Worm (Caenorhabditis elegans) whole organism, L4 larva: ENCODE results near the gene T09F5.1.

ENCODE experiments used
- D1046.2 ChIP-seq: fragments of 200-800 bp; sonication (Bioruptor generic); IDR thresholded peaks from 2 replicates; pipeline ENCODE4 v1.3.6; 2022; ENCODE audit warnings: missing genetic modification characterization, missing compliant biosample characterization
- F37D6.2 ChIP-seq: sonication (generic microtip); optimal IDR thresholded peaks from 2 replicates; lab custom pipeline; 2016; ENCODE audit warnings: mild to moderate bottlenecking, missing genetic modification characterization, missing compliant biosample characterization
- F49E8.2 ChIP-seq: sonication (generic microtip); optimal IDR thresholded peaks from 2 replicates; lab custom pipeline; 2016; ENCODE audit warnings: missing compliant biosample characterization, mild to moderate bottlenecking, missing genetic modification characterization, borderline replicate concordance
- T20F7.1 ChIP-seq: fragments of 200-800 bp; sonication (Bioruptor generic); optimal IDR thresholded peaks from 2 replicates; lab custom pipeline; 2018; ENCODE audit warnings: mild to moderate bottlenecking, missing genetic modification characterization, missing compliant biosample characterization
- Y105C5A.15 ChIP-seq: fragments of 200-800 bp; sonication (Bioruptor generic); IDR thresholded peaks from 2 replicates; pipeline ENCODE4 v1.3.6; 2022; ENCODE audit warnings: missing genetic modification characterization, missing compliant biosample characterization
- Y5F2A.4 ChIP-seq: fragments of 200-800 bp; sonication (Bioruptor generic); optimal IDR thresholded peaks from 2 replicates; lab custom pipeline; 2018; ENCODE audit warnings: mild to moderate bottlenecking, missing genetic modification characterization, missing compliant biosample characterization
- aly-2 ChIP-seq: sonication (generic microtip); optimal IDR thresholded peaks from 2 replicates; lab custom pipeline; 2018; ENCODE audit warnings: missing biosample characterization, missing genetic modification characterization
- attf-4 ChIP-seq: sonication (generic microtip); optimal IDR thresholded peaks from 3 replicates; lab custom pipeline; 2017; ENCODE audit warnings: missing biosample characterization, missing genetic modification characterization
- ceh-62 ChIP-seq: sonication (generic microtip); optimal IDR thresholded peaks from 2 replicates; lab custom pipeline; 2017; ENCODE audit warnings: missing biosample characterization, missing genetic modification characterization
- ceh-82 ChIP-seq: sonication (generic microtip); optimal IDR thresholded peaks from 2 replicates; lab custom pipeline; 2017; ENCODE audit warnings: missing biosample characterization, missing genetic modification characterization
- ces-1 ChIP-seq: fragments of 150-350 bp; sonication (generic microtip); optimal IDR thresholded peaks from 4 replicates; lab custom pipeline; 2014; ENCODE audit warnings: missing biosample characterization, missing genetic modification reagents, missing genetic modification characterization
- cey-2 ChIP-seq: sonication (generic microtip); optimal IDR thresholded peaks from 3 replicates; lab custom pipeline; 2017; ENCODE audit warnings: missing genetic modification characterization, mild to moderate bottlenecking, missing compliant biosample characterization, antibody characterized with exemption, borderline replicate concordance; ENCODE audit not compliant: insufficient read depth
- daf-12 ChIP-seq: fragments of 150-350 bp; optimal IDR thresholded peaks from 2 replicates; lab custom pipeline; 2014; ENCODE audit warnings: missing biosample characterization, missing genetic modification reagents, missing genetic modification characterization
- daf-16 ChIP-seq, 3 experiments: sonication (generic microtip); optimal IDR thresholded peaks; 2 replicates each; lab custom pipeline; 2016 to 2017; ENCODE audit warnings: missing genetic modification characterization in 3 of 3, missing genetic modification reagents in 3 of 3, mild to moderate bottlenecking in 2 of 3, missing compliant biosample characterization in 2 of 3, missing biosample characterization in 1 of 3, moderate library complexity in 1 of 3
- dmd-6 ChIP-seq: fragments of 200-800 bp; sonication (Bioruptor generic); IDR thresholded peaks from 2 replicates; pipeline ENCODE4 v1.3.6; 2022; ENCODE audit warnings: missing genetic modification reagents, missing genetic modification characterization, missing compliant biosample characterization
- dmd-8 ChIP-seq: fragments of 200-800 bp; sonication (Bioruptor generic); IDR thresholded peaks from 2 replicates; pipeline ENCODE4 v1.3.6; 2022; ENCODE audit warnings: missing genetic modification characterization, missing compliant biosample characterization
- dmd-9 ChIP-seq: fragments of 200-800 bp; sonication (Bioruptor generic); IDR thresholded peaks from 2 replicates; pipeline ENCODE4 v1.3.6; 2022; ENCODE audit warnings: missing genetic modification reagents, missing genetic modification characterization, missing compliant biosample characterization
- dve-1 ChIP-seq: sonication (generic microtip); optimal IDR thresholded peaks from 2 replicates; lab custom pipeline; 2017; ENCODE audit warnings: antibody characterized with exemption, mild to moderate bottlenecking, missing genetic modification characterization, missing compliant biosample characterization; ENCODE audit not compliant: insufficient read depth
- egl-43 ChIP-seq: fragments of 200-800 bp; sonication (Bioruptor generic); IDR thresholded peaks from 2 replicates; pipeline ENCODE4 v1.3.6; 2022; ENCODE audit warnings: missing genetic modification reagents, missing genetic modification characterization, missing compliant biosample characterization
- gei-8 ChIP-seq: fragments of 200-800 bp; sonication (Bioruptor generic); optimal IDR thresholded peaks from 2 replicates; lab custom pipeline; 2018; ENCODE audit warnings: mild to moderate bottlenecking, missing genetic modification characterization, missing compliant biosample characterization
- hif-1 ChIP-seq, 2 experiments: sonication (generic microtip); optimal IDR thresholded peaks; 2 replicates each; lab custom pipeline; 2016 to 2017; ENCODE audit warnings: missing compliant biosample characterization in 2 of 2, missing genetic modification characterization in 2 of 2, missing genetic modification reagents in 2 of 2, missing genotype in 2 of 2, mild to moderate bottlenecking in 1 of 2
- hlh-11 ChIP-seq: fragments of 200-800 bp; sonication (Bioruptor generic); optimal IDR thresholded peaks from 2 replicates; lab custom pipeline; 2018; ENCODE audit warnings: mild to moderate bottlenecking, missing genetic modification characterization, missing compliant biosample characterization
- jun-1 ChIP-seq: fragments of 150-350 bp; optimal IDR thresholded peaks from 2 replicates; lab custom pipeline; 2014; ENCODE audit warnings: missing biosample characterization, missing genetic modification reagents, missing genetic modification characterization
- lin-29 ChIP-seq: fragments of 200-800 bp; sonication (Bioruptor generic); IDR thresholded peaks from 2 replicates; pipeline ENCODE4 v1.3.6; 2022; ENCODE audit warnings: missing genetic modification reagents, missing genetic modification characterization, missing compliant biosample characterization
- lsy-2 ChIP-seq, 2 experiments: fragments of 150-350 bp in 1 of 2; sonication (generic microtip) in 1 of 2; optimal IDR thresholded peaks; 2 replicates each; lab custom pipeline; 2014 to 2017; ENCODE audit warnings: missing biosample characterization in 2 of 2, missing genetic modification characterization in 2 of 2
- madf-9 ChIP-seq: fragments of 200-800 bp; sonication (Bioruptor generic); conservative IDR thresholded peaks from 2 replicates; pipeline ENCODE4 v1.3.6; 2022; ENCODE audit warnings: missing genetic modification reagents, missing genetic modification characterization, missing compliant biosample characterization
- mxl-3 ChIP-seq: fragments of 200-800 bp; sonication (Bioruptor generic); optimal IDR thresholded peaks from 2 replicates; lab custom pipeline; 2018; ENCODE audit warnings: mild to moderate bottlenecking, missing genetic modification characterization, missing compliant biosample characterization
- nhr-10 ChIP-seq: fragments of 150-350 bp; optimal IDR thresholded peaks from 2 replicates; lab custom pipeline; 2014; ENCODE audit warnings: missing biosample characterization, missing genetic modification characterization
- nhr-11 ChIP-seq: fragments of 150-350 bp; optimal IDR thresholded peaks from 2 replicates; lab custom pipeline; 2014; ENCODE audit warnings: missing biosample characterization, missing genetic modification characterization
- nhr-25 ChIP-seq: sonication (generic microtip); optimal IDR thresholded peaks from 2 replicates; lab custom pipeline; 2017; ENCODE audit warnings: missing genetic modification characterization, mild to moderate bottlenecking, missing compliant biosample characterization, antibody characterized with exemption, moderate library complexity, borderline replicate concordance; ENCODE audit not compliant: insufficient read depth
- nhr-28 ChIP-seq: fragments of 150-350 bp; optimal IDR thresholded peaks from 2 replicates; lab custom pipeline; 2014; ENCODE audit warnings: missing biosample characterization, missing genetic modification characterization
- nhr-41 ChIP-seq: fragments of 200-800 bp; sonication (Bioruptor generic); IDR thresholded peaks from 2 replicates; pipeline ENCODE4 v1.3.6; 2022; ENCODE audit warnings: missing genetic modification reagents, missing genetic modification characterization, missing compliant biosample characterization
- nhr-6 ChIP-seq: fragments of 150-350 bp; optimal IDR thresholded peaks from 2 replicates; lab custom pipeline; 2014; ENCODE audit warnings: missing biosample characterization, missing genetic modification characterization
- nhr-77 ChIP-seq: fragments of 150-350 bp; optimal IDR thresholded peaks from 2 replicates; lab custom pipeline; 2014; ENCODE audit warnings: missing biosample characterization, missing genetic modification characterization
- pha-4 ChIP-seq, 2 experiments: fragments of 150-350 bp in 1 of 2; fragments of 200-800 bp in 1 of 2; sonication (Bioruptor generic) in 1 of 2; IDR thresholded peaks in 1 of 2; optimal IDR thresholded peaks in 1 of 2; 2 replicates each; pipeline versions ENCODE4 v1.3.6 to Lab custom; 2014 to 2022; ENCODE audit warnings: missing genetic modification characterization in 2 of 2, missing genetic modification reagents in 2 of 2, missing biosample characterization in 1 of 2, missing compliant biosample characterization in 1 of 2
- php-3 ChIP-seq: fragments of 200-800 bp; sonication (Bioruptor generic); IDR thresholded peaks from 2 replicates; pipeline ENCODE4 v1.3.6; 2022; ENCODE audit warnings: missing genetic modification reagents, missing genetic modification characterization, missing compliant biosample characterization
- sdz-12 ChIP-seq: fragments of 200-800 bp; sonication (Bioruptor generic); optimal IDR thresholded peaks from 2 replicates; lab custom pipeline; 2018; ENCODE audit warnings: mild to moderate bottlenecking, missing genetic modification characterization, missing compliant biosample characterization
- set-16 ChIP-seq: fragments of 200-800 bp; sonication (Bioruptor generic); IDR thresholded peaks from 2 replicates; pipeline ENCODE4 v1.3.6; 2022; ENCODE audit warnings: missing genetic modification reagents, missing genetic modification characterization, missing compliant biosample characterization
- skn-1 ChIP-seq: fragments of 150-350 bp; optimal IDR thresholded peaks from 2 replicates; lab custom pipeline; 2014; ENCODE audit warnings: missing biosample characterization, missing genetic modification characterization
- snpc-4 ChIP-seq: fragments of 150-350 bp; optimal IDR thresholded peaks from 2 replicates; lab custom pipeline; 2014; ENCODE audit warnings: missing biosample characterization, missing genetic modification characterization
- spr-3 ChIP-seq: fragments of 200-800 bp; sonication (Bioruptor generic); optimal IDR thresholded peaks from 2 replicates; lab custom pipeline; 2018; ENCODE audit warnings: mild to moderate bottlenecking, missing genetic modification characterization, missing compliant biosample characterization
- ztf-11 ChIP-seq: fragments of 150-350 bp; optimal IDR thresholded peaks from 2 replicates; lab custom pipeline; 2014; ENCODE audit warnings: missing biosample characterization, missing genetic modification characterization
- ztf-7 ChIP-seq: fragments of 150-350 bp; optimal IDR thresholded peaks from 2 replicates; lab custom pipeline; 2014; ENCODE audit warnings: missing biosample characterization, missing genetic modification characterization

Gene T09F5.1

DNA sequence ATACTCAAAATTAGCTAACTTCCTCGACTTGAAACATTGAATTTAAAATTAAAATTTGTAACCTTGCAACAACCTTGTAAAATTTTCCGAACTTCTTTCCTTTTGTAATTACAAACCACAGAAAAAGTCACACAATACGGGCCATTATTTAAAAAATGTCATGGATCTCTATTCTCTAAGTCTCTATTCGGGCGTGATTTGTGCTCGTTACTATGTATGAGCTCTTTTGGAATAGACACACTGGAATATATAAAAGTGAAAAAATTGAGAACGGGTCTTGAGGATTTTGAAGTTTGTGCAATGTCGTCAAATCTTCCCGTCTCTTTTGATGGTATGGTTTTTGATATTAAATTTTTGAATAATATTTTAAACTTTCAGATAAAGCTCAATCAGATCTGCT lies 20.9 kb upstream of the T09F5.1 start, which contains the start of gene srr-7:
TSS of gene srr-7 (plus strand) at position 301 of the 400 bp plus-strand sequence.
- no peak for TF ChIP-seq jun-1 (tag; lab: Kevin White, UChicago)
- TF ChIP-seq dve-1 (tag; lab: Kevin White, UChicago): no peak
- TF ChIP-seq ceh-82 (tag; lab: Kevin White, UChicago): no peak
- TF ChIP-seq madf-9: no peak
- TF ChIP-seq sdz-12 (GFP tag; lab: Kevin White, UChicago): no peak
- TF ChIP-seq egl-43 (GFP tag; lab: Robert Waterston, UW): no peak
- no peak for TF ChIP-seq pha-4 (GFP tag; IDR thresholded peaks at IDR 0.05; lab: Robert Waterston, UW)
- no peak for TF ChIP-seq pha-4 (tag; optimal IDR thresholded peaks at IDR 0.05; lab: Kevin White, UChicago)
- no peak for TF ChIP-seq snpc-4 (tag; lab: Kevin White, UChicago)
- TF ChIP-seq nhr-41 (GFP tag; lab: Robert Waterston, UW): no peak
- TF ChIP-seq set-16 (GFP tag; lab: Robert Waterston, UW): no peak
- TF ChIP-seq ztf-11 (tag; lab: Kevin White, UChicago): no peak
- no peak for TF ChIP-seq Y105C5A.15 (GFP tag; lab: Robert Waterston, UW)
- TF ChIP-seq F49E8.2: no peak
- TF ChIP-seq cey-2 (tag; lab: Kevin White, UChicago): no peak
- no peak for TF ChIP-seq nhr-11 (tag; lab: Kevin White, UChicago)
- TF ChIP-seq lin-29 (GFP tag; lab: Robert Waterston, UW): no peak
- no peak for TF ChIP-seq T20F7.1 (GFP tag; lab: Kevin White, UChicago)

DNA sequence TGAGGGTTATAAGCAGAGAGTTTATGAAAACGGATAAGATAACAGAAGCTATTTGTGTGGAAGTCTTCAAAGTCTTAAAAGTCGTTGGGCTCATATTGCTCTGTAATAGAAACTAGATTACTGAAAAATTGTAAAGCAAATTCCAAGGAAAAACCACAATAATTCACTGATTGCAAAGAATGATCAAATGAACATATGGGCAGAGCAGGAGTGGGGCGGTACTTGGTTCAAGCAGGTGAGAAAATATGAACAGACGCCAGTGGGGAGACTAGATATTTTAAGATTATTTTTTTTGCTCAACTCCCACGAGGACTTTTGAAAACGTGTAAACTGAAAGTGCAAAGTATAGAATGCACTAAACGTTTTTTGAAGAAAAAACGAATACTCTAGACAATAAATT lies 16.5 kb upstream of the T09F5.1 start, which contains the start of gene str-171:
TSS of gene str-171 (minus strand) at position 101 of the 400 bp plus-strand sequence.
- TF ChIP-seq gei-8 (GFP tag; lab: Kevin White, UChicago): no peak
- TF ChIP-seq dmd-8 (GFP tag; lab: Robert Waterston, UW): no peak
- no peak for TF ChIP-seq aly-2 (tag; lab: Kevin White, UChicago)
- TF ChIP-seq cey-2 (tag; lab: Kevin White, UChicago): no peak
- TF ChIP-seq D1046.2 (GFP tag; lab: Robert Waterston, UW): no peak
- no peak for TF ChIP-seq pha-4 (GFP tag; IDR thresholded peaks at IDR 0.05; lab: Robert Waterston, UW)
- TF ChIP-seq pha-4 (tag; optimal IDR thresholded peaks at IDR 0.05; lab: Kevin White, UChicago): no peak

ce11 chrV:15133812-15134211 lies 15.1 kb upstream of the T09F5.1 start:
- TF ChIP-seq dmd-6 (peak; percentile 16; the same call in 1 of the 2 replicates), nhr-28 (peak; percentile 36), ztf-7 (tag; lab: Kevin White, UChicago) (no peak), nhr-6 (peak; percentile 8), daf-16 (GFP tag; optimal IDR thresholded peaks at IDR 0.05; lab: Kevin White, UChicago) (no peak), daf-16 (tag; optimal IDR thresholded peaks at IDR 0.05; lab: Kevin White, UChicago) (peak; percentile 25)

DNA sequence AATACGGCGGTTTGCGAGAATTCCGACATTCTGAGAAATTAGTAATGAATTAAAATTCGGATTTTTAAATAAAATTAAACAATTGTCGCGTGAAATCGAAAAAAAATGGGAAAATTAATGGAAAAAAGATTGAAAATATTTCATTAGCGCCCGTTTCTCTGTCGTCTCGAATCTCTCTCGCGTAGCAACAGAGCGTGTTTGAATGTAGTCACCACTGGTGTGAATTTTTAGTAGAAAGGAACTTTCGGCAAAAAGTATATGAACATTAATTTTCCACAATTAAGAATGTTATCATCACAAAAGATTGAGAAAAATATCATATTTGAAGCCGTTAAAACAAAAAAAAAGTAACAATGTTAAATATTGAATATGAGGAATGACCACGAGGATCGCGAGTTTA lies 12.1 kb upstream of the T09F5.1 start, which contains the start of gene aipl-1:
TSS of gene aipl-1 (minus strand) at position 30 of the 400 bp plus-strand sequence.
- no peak for TF ChIP-seq set-16 (GFP tag; lab: Robert Waterston, UW)
- no peak for TF ChIP-seq skn-1 (tag; lab: Kevin White, UChicago)
- TF ChIP-seq lsy-2 (tag; optimal IDR thresholded peaks at IDR 0.05; lab: Kevin White, UChicago): peak in 1 of 2 experiments; percentile 46
- TF ChIP-seq daf-12: no peak
- TF ChIP-seq aly-2 (tag; lab: Kevin White, UChicago): no peak
- TF ChIP-seq nhr-77: peak; percentile 79
- TF ChIP-seq cey-2 (tag; lab: Kevin White, UChicago): no peak
- TF ChIP-seq ceh-62 (tag; lab: Kevin White, UChicago): no peak
- no peak for TF ChIP-seq attf-4 (tag; lab: Kevin White, UChicago)
- TF ChIP-seq spr-3: no peak
- no peak for TF ChIP-seq dmd-9 (GFP tag; lab: Robert Waterston, UW)
- no peak for TF ChIP-seq ces-1 (GFP tag; lab: Kevin White, UChicago)
- TF ChIP-seq ceh-82 (tag; lab: Kevin White, UChicago): no peak
- TF ChIP-seq ztf-7 (tag; lab: Kevin White, UChicago): no peak
- TF ChIP-seq F37D6.2 (tag; lab: Kevin White, UChicago): no peak
- no peak for TF ChIP-seq Y5F2A.4
- no peak for TF ChIP-seq nhr-25 (tag; lab: Kevin White, UChicago)
- TF ChIP-seq gei-8 (GFP tag; lab: Kevin White, UChicago): no peak
- peak in 1 of 2 experiments; percentile 72 for TF ChIP-seq hif-1 (tag; optimal IDR thresholded peaks at IDR 0.05; lab: Kevin White, UChicago)
- no peak for TF ChIP-seq nhr-10 (tag; lab: Kevin White, UChicago)
- no peak for TF ChIP-seq F49E8.2
- TF ChIP-seq hlh-11 (tag; lab: Kevin White, UChicago): peak; percentile 31
- no peak for TF ChIP-seq mxl-3
- TF ChIP-seq nhr-6: peak; percentile 97
- no peak for TF ChIP-seq php-3 (GFP tag; lab: Robert Waterston, UW)
